Fruit fly (Drosophila melanogaster) whole organism, embryonic: ENCODE results near the gene CG1632.
A peak's percentile ranks its signal among the peaks of the same experiment; 100 is the strongest.

Source experiments
- Adf1 ChIP-seq: fragments of 200-800 bp; sonication (Bioruptor generic); IDR thresholded peaks from 2 replicates; pipeline ENCODE4 v1.3.6; 2022; ENCODE audit warnings: missing biosample characterization, missing genetic modification characterization
- Aef1 ChIP-seq: fragments of 200-800 bp; sonication (Bioruptor generic); IDR thresholded peaks from 3 replicates; pipeline ENCODE4 v1.3.6; 2022; ENCODE audit warnings: missing biosample characterization, missing genetic modification characterization
- C15 ChIP-seq: fragments of 200-800 bp; sonication (Bioruptor generic); IDR thresholded peaks from 3 replicates; pipeline ENCODE4 v1.3.6; 2022; ENCODE audit warnings: missing biosample characterization, missing genetic modification characterization
- CG10431 ChIP-seq: fragments of 200-800 bp; sonication (Bioruptor generic); optimal IDR thresholded peaks from 3 replicates; lab custom pipeline; 2018; ENCODE audit warnings: missing biosample characterization, mild to moderate bottlenecking, missing genetic modification characterization
- CG11247 ChIP-seq: fragments of 200-800 bp; sonication (Bioruptor generic); IDR thresholded peaks from 2 replicates; pipeline ENCODE4 v1.3.6; 2022; ENCODE audit warnings: missing biosample characterization, missing genetic modification characterization
- CG11560 ChIP-seq: fragments of 200-800 bp; sonication (Bioruptor generic); IDR thresholded peaks from 3 replicates; pipeline ENCODE4 v1.3.6; 2022; ENCODE audit warnings: missing biosample characterization, missing genetic modification characterization
- CG13894 ChIP-seq: fragments of 200-800 bp; sonication (Bioruptor generic); optimal IDR thresholded peaks from 3 replicates; lab custom pipeline; 2018; ENCODE audit warnings: missing biosample characterization, mild to moderate bottlenecking, missing genetic modification characterization, moderate library complexity
- CG14050 ChIP-seq: fragments of 200-800 bp; sonication (Bioruptor generic); IDR thresholded peaks from 3 replicates; pipeline ENCODE4 v1.3.6; 2022; ENCODE audit warnings: missing biosample characterization, missing genetic modification characterization
- CG14860 ChIP-seq: fragments of 200-800 bp; sonication (Bioruptor generic); IDR thresholded peaks from 3 replicates; pipeline ENCODE4 v1.3.6; 2022; ENCODE audit warnings: missing biosample characterization, missing genetic modification characterization; ENCODE audit not compliant: partially characterized antibody
- CG17359 ChIP-seq: fragments of 200-800 bp; sonication (Bioruptor generic); optimal IDR thresholded peaks from 3 replicates; lab custom pipeline; 2018; ENCODE audit warnings: missing biosample characterization, mild to moderate bottlenecking, missing genetic modification characterization, moderate library complexity
- CG17568 ChIP-seq: fragments of 200-800 bp; sonication (Bioruptor generic); optimal IDR thresholded peaks from 2 replicates; lab custom pipeline; 2018; ENCODE audit warnings: missing biosample characterization, mild to moderate bottlenecking, missing genetic modification characterization, moderate library complexity
- CG18599 ChIP-seq: fragments of 200-800 bp; sonication (Bioruptor generic); optimal IDR thresholded peaks from 3 replicates; lab custom pipeline; 2017; ENCODE audit warnings: missing biosample characterization, missing genetic modification characterization, mild to moderate bottlenecking, moderate library complexity, missing genetic modification reagents
- CG2889 ChIP-seq: fragments of 200-800 bp; sonication (Bioruptor generic); IDR thresholded peaks from 3 replicates; pipeline ENCODE4 v1.3.6; 2022; ENCODE audit warnings: missing biosample characterization, missing genetic modification characterization
- CG3407 ChIP-seq: fragments of 200-800 bp; sonication (Bioruptor generic); optimal IDR thresholded peaks from 2 replicates; lab custom pipeline; 2018; ENCODE audit warnings: missing biosample characterization, mild to moderate bottlenecking, missing genetic modification characterization
- CG4854 ChIP-seq: fragments of 200-800 bp; sonication (Bioruptor generic); optimal IDR thresholded peaks from 2 replicates; lab custom pipeline; 2016; ENCODE audit warnings: missing biosample characterization, missing genetic modification characterization, inconsistent platforms
- CG6689 ChIP-seq: fragments of 200-800 bp; sonication (Bioruptor generic); IDR thresholded peaks from 2 replicates; pipeline ENCODE4 v1.3.6; 2022; ENCODE audit warnings: missing biosample characterization, missing genetic modification characterization
- CG8281 ChIP-seq: fragments of 200-800 bp; sonication (Bioruptor generic); optimal IDR thresholded peaks from 2 replicates; lab custom pipeline; 2018; ENCODE audit warnings: missing biosample characterization, mild to moderate bottlenecking, missing genetic modification characterization, moderate library complexity
- CG9817 ChIP-seq: fragments of 200-800 bp; sonication (Bioruptor generic); optimal IDR thresholded peaks from 2 replicates; lab custom pipeline; 2018; ENCODE audit warnings: missing biosample characterization, mild to moderate bottlenecking, missing genetic modification characterization, moderate library complexity
- D19A ChIP-seq: fragments of 200-800 bp; optimal IDR thresholded peaks from 3 replicates; lab custom pipeline; 2019; ENCODE audit warnings: missing biosample characterization, mild to moderate bottlenecking, missing genetic modification characterization, moderate library complexity
- Ets65A ChIP-seq: fragments of 200-800 bp; sonication (Bioruptor generic); peaks from one replicate; lab custom pipeline; 2016; ENCODE audit warnings: missing biosample characterization, missing genetic modification characterization
- Fer3 ChIP-seq: fragments of 200-800 bp; sonication (Bioruptor generic); optimal IDR thresholded peaks from 2 replicates; lab custom pipeline; 2018; ENCODE audit warnings: missing biosample characterization, mild to moderate bottlenecking, missing genetic modification characterization, moderate library complexity
- HLH54F ChIP-seq: fragments of 200-800 bp; sonication (Bioruptor generic); optimal IDR thresholded peaks from 3 replicates; lab custom pipeline; 2016; ENCODE audit warnings: missing biosample characterization, missing genetic modification characterization
- Hmx ChIP-seq: fragments of 200-800 bp; sonication (Bioruptor generic); optimal IDR thresholded peaks from 2 replicates; lab custom pipeline; 2016; ENCODE audit warnings: missing biosample characterization, missing genetic modification characterization
- Hsf ChIP-seq: fragments of 200-800 bp; sonication (Bioruptor generic); optimal IDR thresholded peaks from 3 replicates; lab custom pipeline; 2016; ENCODE audit warnings: missing biosample characterization, missing genetic modification characterization
- NFAT ChIP-seq: fragments of 200-800 bp; sonication (Bioruptor generic); IDR thresholded peaks from 2 replicates; pipeline ENCODE4 v1.3.6; 2022; ENCODE audit warnings: missing biosample characterization, missing genetic modification characterization
- Nf-YC ChIP-seq: fragments of 200-800 bp; optimal IDR thresholded peaks from 3 replicates; lab custom pipeline; 2019; ENCODE audit warnings: missing biosample characterization, mild to moderate bottlenecking, missing genetic modification characterization, moderate library complexity
- Six4 ChIP-seq: fragments of 200-800 bp; sonication (Bioruptor generic); optimal IDR thresholded peaks from 2 replicates; lab custom pipeline; 2016; ENCODE audit warnings: missing biosample characterization, missing genetic modification characterization
- Tbp ChIP-seq: fragments of >200 bp; optimal IDR thresholded peaks from 2 replicates; lab custom pipeline; 2018; ENCODE audit warnings: missing biosample characterization, missing genetic modification characterization
- Trl ChIP-seq, 3 experiments: fragments of >200 bp in 2 of 3; fragments of 200-800 bp in 1 of 3; sonication (Bioruptor generic) in 1 of 3; optimal IDR thresholded peaks; 2 replicates in 1 of 3; 3 replicates in 2 of 3; lab custom pipeline; 2016 to 2017; ENCODE audit warnings: missing biosample characterization in 1 of 3, missing genetic modification characterization in 1 of 3
- abd-A ChIP-seq: fragments of 200-800 bp; sonication (Bioruptor generic); optimal IDR thresholded peaks from 3 replicates; lab custom pipeline; 2019; ENCODE audit warnings: missing biosample characterization, mild to moderate bottlenecking, missing genetic modification characterization, moderate library complexity
- al ChIP-seq: fragments of 200-800 bp; sonication (Bioruptor generic); IDR thresholded peaks from 2 replicates; pipeline ENCODE4 v1.3.6; 2022; ENCODE audit warnings: missing biosample characterization, missing genetic modification characterization
- az2 ChIP-seq: fragments of 200-800 bp; sonication (Bioruptor generic); optimal IDR thresholded peaks from 3 replicates; lab custom pipeline; 2016; ENCODE audit warnings: missing biosample characterization, missing genetic modification characterization
- bbx ChIP-seq: fragments of 200-800 bp; sonication (Bioruptor generic); IDR thresholded peaks from 2 replicates; pipeline ENCODE4 v1.3.6; 2022; ENCODE audit warnings: missing biosample characterization, missing genetic modification characterization; ENCODE audit not compliant: partially characterized antibody
- bsh ChIP-seq, 2 experiments: fragments of 200-800 bp; sonication (Bioruptor generic); optimal IDR thresholded peaks; 2 replicates each; lab custom pipeline; 2017 to 2018; ENCODE audit warnings: mild to moderate bottlenecking in 2 of 2, missing biosample characterization in 2 of 2, missing genetic modification characterization in 2 of 2, moderate library complexity in 1 of 2
- ci ChIP-seq: fragments of 200-800 bp; sonication (Bioruptor generic); IDR thresholded peaks from 3 replicates; pipeline ENCODE4 v1.3.6; 2022; ENCODE audit warnings: missing biosample characterization, missing genetic modification characterization
- disco-r ChIP-seq: fragments of 200-800 bp; sonication (Bioruptor generic); optimal IDR thresholded peaks from 2 replicates; lab custom pipeline; 2016; ENCODE audit warnings: missing biosample characterization, missing genetic modification characterization
- emc ChIP-seq: fragments of 200-800 bp; sonication (Bioruptor generic); optimal IDR thresholded peaks from 2 replicates; lab custom pipeline; 2016; ENCODE audit warnings: missing biosample characterization, missing genetic modification characterization
- ems ChIP-seq: fragments of 200-800 bp; sonication (Bioruptor generic); optimal IDR thresholded peaks from 3 replicates; lab custom pipeline; 2016; ENCODE audit warnings: missing biosample characterization, missing genetic modification characterization
- ewg ChIP-seq: fragments of 200-800 bp; sonication (Bioruptor generic); optimal IDR thresholded peaks from 3 replicates; lab custom pipeline; 2017; ENCODE audit warnings: mild to moderate bottlenecking, missing biosample characterization, missing genetic modification reagents, missing genetic modification characterization
- fu2 ChIP-seq: fragments of 200-800 bp; sonication (Bioruptor generic); optimal IDR thresholded peaks from 2 replicates; lab custom pipeline; 2016; ENCODE audit warnings: missing biosample characterization, missing genetic modification characterization
- gt ChIP-seq: fragments of 200-800 bp; sonication (Bioruptor generic); IDR thresholded peaks from 2 replicates; pipeline ENCODE4 v1.3.6; 2022; ENCODE audit warnings: missing biosample characterization, missing genetic modification characterization
- insv ChIP-seq, 2 experiments: fragments of 200-800 bp; sonication (Bioruptor generic); optimal IDR thresholded peaks; 3 replicates each; lab custom pipeline; 2016 to 2018; ENCODE audit warnings: missing biosample characterization in 2 of 2, missing genetic modification characterization in 2 of 2
- nom ChIP-seq: fragments of 200-800 bp; sonication (Bioruptor generic); optimal IDR thresholded peaks from 2 replicates; lab custom pipeline; 2017; ENCODE audit warnings: missing biosample characterization, missing genetic modification characterization, mild to moderate bottlenecking, moderate library complexity, missing genetic modification reagents
- pzg ChIP-seq: fragments of 200-800 bp; sonication (Bioruptor generic); optimal IDR thresholded peaks from 3 replicates; lab custom pipeline; 2018; ENCODE audit warnings: missing biosample characterization, mild to moderate bottlenecking, missing genetic modification characterization, moderate library complexity
- sima ChIP-seq: fragments of 200-800 bp; sonication (Bioruptor generic); optimal IDR thresholded peaks from 2 replicates; lab custom pipeline; 2016; ENCODE audit warnings: missing biosample characterization, missing genetic modification characterization
- sqz ChIP-seq: fragments of 200-800 bp; sonication (Bioruptor generic); optimal IDR thresholded peaks from 3 replicates; lab custom pipeline; 2018; ENCODE audit warnings: missing biosample characterization, mild to moderate bottlenecking, missing genetic modification characterization
- ssp ChIP-seq: fragments of 200-800 bp; sonication (Bioruptor generic); IDR thresholded peaks from 2 replicates; pipeline ENCODE4 v1.3.6; 2022; ENCODE audit warnings: missing biosample characterization, missing genetic modification characterization
- tll ChIP-seq, 2 experiments: fragments of 200-800 bp in 1 of 2; fragments of >200 bp in 1 of 2; sonication (Bioruptor generic) in 1 of 2; optimal IDR thresholded peaks; 2 replicates each; lab custom pipeline; 2017 to 2019; ENCODE audit warnings: missing biosample characterization in 2 of 2, missing genetic modification characterization in 2 of 2, mild to moderate bottlenecking in 1 of 2, moderate library complexity in 1 of 2
- ttk ChIP-seq: fragments of 200-800 bp; sonication (Bioruptor generic); IDR thresholded peaks from 2 replicates; pipeline ENCODE4 v2.1.2; 2022; ENCODE audit warnings: missing biosample characterization, missing genetic modification characterization
- vnd ChIP-seq: fragments of 200-800 bp; sonication (Bioruptor generic); IDR thresholded peaks from 3 replicates; pipeline ENCODE4 v1.3.6; 2022; ENCODE audit warnings: missing biosample characterization, missing genetic modification characterization; ENCODE audit not compliant: partially characterized antibody
- zfh1 ChIP-seq: fragments of 200-800 bp; sonication (Bioruptor generic); IDR thresholded peaks from 3 replicates; pipeline ENCODE4 v1.3.6; 2022; ENCODE audit warnings: missing biosample characterization, missing genetic modification characterization

Gene CG1632

dm6 chrX:8243251-8243650 lies 9.2 kb upstream of the CG1632 start:
- TF ChIP-seq al (GFP tag; lab: Robert Waterston, UW) (no peak), abd-A (tag; lab: Kevin White, UChicago) (no peak), disco-r (no peak), bbx (GFP tag; lab: Robert Waterston, UW) (peak; percentile 36; the same call in 1 of the 2 replicates), nom (GFP tag; lab: Kevin White, UChicago) (peak; percentile 11), ems (GFP tag; lab: Kevin White, UChicago) (no peak), CG11247 (GFP tag; lab: Robert Waterston, UW) (no peak), CG17568 (GFP tag; lab: Kevin White, UChicago) (no peak), Trl (optimal IDR thresholded peaks at IDR 0.05; lab: Kevin White, UChicago) (no peak), Trl (GFP tag; optimal IDR thresholded peaks at IDR 0.05; lab: Kevin White, UChicago) (no peak), ttk (no peak), D19A (tag; lab: Kevin White, UChicago) (no peak), CG11560 (tag; lab: Robert Waterston, UW) (no peak), CG2889 (GFP tag; lab: Robert Waterston, UW) (no peak), ewg (GFP tag; lab: Kevin White, UChicago) (peak; percentile 8), tll (GFP tag; optimal IDR thresholded peaks at IDR 0.05; lab: Kevin White, UChicago) (no peak), ci (GFP tag; lab: Robert Waterston, UW) (no peak), fu2 (GFP tag; lab: Kevin White, UChicago) (no peak), az2 (GFP tag; lab: Kevin White, UChicago) (no peak), Hsf (no peak), CG14860 (peak; percentile 54; the same call in 2 of the 3 replicates), CG9817 (tag; lab: Kevin White, UChicago) (no peak), vnd (no peak), Fer3 (tag; lab: Kevin White, UChicago) (no peak), CG10431 (GFP tag; lab: Kevin White, UChicago) (no peak), CG17359 (no peak), gt (GFP tag; lab: Robert Waterston, UW) (no peak), CG18599 (GFP tag; lab: Kevin White, UChicago) (peak; percentile 21), CG14050 (no peak), CG6689 (no peak), Nf-YC (tag; lab: Kevin White, UChicago) (no peak), Aef1 (no peak), emc (GFP tag; lab: Kevin White, UChicago) (no peak), pzg (GFP tag; lab: Kevin White, UChicago) (peak; percentile 42), NFAT (GFP tag; lab: Robert Waterston, UW) (no peak), ssp (no peak), Tbp (no peak), Hmx (GFP tag; lab: Kevin White, UChicago) (no peak), Adf1 (peak; percentile 53), sqz (no peak), CG8281 (tag; lab: Kevin White, UChicago) (no peak), CG3407 (GFP tag; lab: Kevin White, UChicago) (no peak), insv (GFP tag; optimal IDR thresholded peaks at IDR 0.05; lab: Kevin White, UChicago) (peak in 1 of 2 experiments; percentile 92), CG13894 (no peak), C15 (GFP tag; lab: Robert Waterston, UW) (no peak), sima (no peak), Ets65A (peak; percentile 42), HLH54F (GFP tag; lab: Kevin White, UChicago) (no peak), zfh1 (GFP tag; lab: Robert Waterston, UW) (no peak), bsh (GFP tag; optimal IDR thresholded peaks at IDR 0.05; lab: Kevin White, UChicago) (no peak), CG4854 (no peak), Six4 (GFP tag; lab: Kevin White, UChicago) (no peak)
